Fruit fly (Drosophila melanogaster) whole organism, embryonic: Measurements from ENCODE around the gene kis.

Experiments used
- CG10959 ChIP-seq: fragments of 200-800 bp; sonication (Bioruptor generic); IDR thresholded peaks from 2 replicates; pipeline ENCODE4 v1.3.6; 2022; ENCODE audit warnings: missing biosample characterization, missing genetic modification characterization
- CG10979 ChIP-seq: fragments of 200-800 bp; sonication (Bioruptor generic); optimal IDR thresholded peaks from 2 replicates; lab custom pipeline; 2018; ENCODE audit warnings: missing biosample characterization, mild to moderate bottlenecking, missing genetic modification characterization, moderate library complexity
- CG11398 ChIP-seq: fragments of 200-800 bp; sonication (Bioruptor generic); optimal IDR thresholded peaks from 2 replicates; lab custom pipeline; 2016; ENCODE audit warnings: missing biosample characterization, missing genetic modification characterization
- CG12391 ChIP-seq: fragments of 200-800 bp; sonication (Bioruptor generic); optimal IDR thresholded peaks from 3 replicates; lab custom pipeline; 2018; ENCODE audit warnings: missing biosample characterization, mild to moderate bottlenecking, missing genetic modification characterization, moderate library complexity
- CG17568 ChIP-seq: fragments of 200-800 bp; sonication (Bioruptor generic); optimal IDR thresholded peaks from 2 replicates; lab custom pipeline; 2018; ENCODE audit warnings: missing biosample characterization, mild to moderate bottlenecking, missing genetic modification characterization, moderate library complexity
- CG17829 ChIP-seq: fragments of 200-800 bp; optimal IDR thresholded peaks from 2 replicates; lab custom pipeline; 2019; ENCODE audit warnings: missing biosample characterization, mild to moderate bottlenecking, missing genetic modification characterization, moderate library complexity
- CG18262 ChIP-seq: fragments of 200-800 bp; optimal IDR thresholded peaks from 3 replicates; lab custom pipeline; 2019; ENCODE audit warnings: missing biosample characterization, mild to moderate bottlenecking, missing genetic modification characterization, moderate library complexity
- CG18619 ChIP-seq: fragments of 200-800 bp; sonication (Bioruptor generic); optimal IDR thresholded peaks from 3 replicates; lab custom pipeline; 2017; ENCODE audit warnings: missing biosample characterization, mild to moderate bottlenecking, missing genetic modification characterization
- CG2199 ChIP-seq: fragments of 200-800 bp; sonication (Bioruptor generic); IDR thresholded peaks from 3 replicates; pipeline ENCODE4 v1.3.6; 2022; ENCODE audit warnings: missing biosample characterization, missing genetic modification characterization
- CG3281 ChIP-seq: fragments of 200-800 bp; sonication (Bioruptor generic); optimal IDR thresholded peaks from 3 replicates; lab custom pipeline; 2017; ENCODE audit warnings: missing biosample characterization, mild to moderate bottlenecking, missing genetic modification characterization
- CG33213 ChIP-seq: fragments of 200-800 bp; sonication (Bioruptor generic); optimal IDR thresholded peaks from 3 replicates; lab custom pipeline; 2016; ENCODE audit warnings: missing biosample characterization, missing genetic modification characterization
- CG4282 ChIP-seq: fragments of 200-800 bp; sonication (Bioruptor generic); optimal IDR thresholded peaks from 2 replicates; lab custom pipeline; 2016; ENCODE audit warnings: missing biosample characterization, missing genetic modification characterization
- CG4328 ChIP-seq: fragments of 200-800 bp; sonication (Bioruptor generic); optimal IDR thresholded peaks from 3 replicates; lab custom pipeline; 2017; ENCODE audit warnings: missing biosample characterization, missing genetic modification reagents, missing genetic modification characterization
- CG4404 ChIP-seq: fragments of 200-800 bp; sonication (Bioruptor generic); IDR thresholded peaks from 2 replicates; pipeline ENCODE4 v1.3.6; 2022; ENCODE audit warnings: missing biosample characterization, missing genetic modification characterization
- CG6175 ChIP-seq: fragments of 200-800 bp; sonication (Bioruptor generic); IDR thresholded peaks from 3 replicates; pipeline ENCODE4 v1.3.6; 2022; ENCODE audit warnings: missing biosample characterization, missing genetic modification characterization
- CG8290 ChIP-seq, 3 experiments: fragments of 200-800 bp; sonication (Bioruptor generic); optimal IDR thresholded peaks; 2 replicates each; lab custom pipeline; 2016 to 2019; ENCODE audit warnings: missing biosample characterization in 3 of 3, missing genetic modification characterization in 3 of 3, mild to moderate bottlenecking in 2 of 3, moderate library complexity in 1 of 3
- CG8478 ChIP-seq: fragments of >200 bp; optimal IDR thresholded peaks from 2 replicates; lab custom pipeline; 2018
- CG9437 ChIP-seq: fragments of 200-800 bp; sonication (Bioruptor generic); optimal IDR thresholded peaks from 2 replicates; lab custom pipeline; 2018; ENCODE audit warnings: missing biosample characterization, mild to moderate bottlenecking, missing genetic modification characterization
- Chrac-16 ChIP-seq: fragments of 200-800 bp; sonication (Bioruptor generic); optimal IDR thresholded peaks from 3 replicates; lab custom pipeline; 2016; ENCODE audit warnings: missing biosample characterization, missing genetic modification characterization
- D19A ChIP-seq: fragments of 200-800 bp; optimal IDR thresholded peaks from 3 replicates; lab custom pipeline; 2019; ENCODE audit warnings: missing biosample characterization, mild to moderate bottlenecking, missing genetic modification characterization, moderate library complexity
- HmgD ChIP-seq: fragments of 200-800 bp; sonication (Bioruptor generic); optimal IDR thresholded peaks from 3 replicates; lab custom pipeline; 2016; ENCODE audit warnings: missing biosample characterization, missing genetic modification characterization
- MTF-1 ChIP-seq: fragments of 200-800 bp; sonication (Bioruptor generic); optimal IDR thresholded peaks from 2 replicates; lab custom pipeline; 2018; ENCODE audit warnings: missing biosample characterization, mild to moderate bottlenecking, missing genetic modification characterization, borderline replicate concordance
- Nf-YB ChIP-seq: fragments of 200-800 bp; sonication (Bioruptor generic); optimal IDR thresholded peaks from 3 replicates; lab custom pipeline; 2019; ENCODE audit warnings: missing biosample characterization, mild to moderate bottlenecking, missing genetic modification characterization, moderate library complexity
- Optix ChIP-seq: fragments of 200-800 bp; sonication (Bioruptor generic); IDR thresholded peaks from 3 replicates; pipeline ENCODE4 v1.3.6; 2022; ENCODE audit warnings: missing biosample characterization, missing genetic modification characterization
- Six4 ChIP-seq: fragments of 200-800 bp; sonication (Bioruptor generic); optimal IDR thresholded peaks from 2 replicates; lab custom pipeline; 2016; ENCODE audit warnings: missing biosample characterization, missing genetic modification characterization
- Sox102F ChIP-seq: fragments of 200-800 bp; sonication (Bioruptor generic); optimal IDR thresholded peaks from 2 replicates; lab custom pipeline; 2018; ENCODE audit warnings: missing biosample characterization, mild to moderate bottlenecking, missing genetic modification characterization, moderate library complexity
- ab ChIP-seq: fragments of 200-800 bp; sonication (Bioruptor generic); optimal IDR thresholded peaks from 2 replicates; lab custom pipeline; 2016; ENCODE audit warnings: missing biosample characterization, missing genetic modification characterization
- ato ChIP-seq: fragments of 200-800 bp; sonication (Bioruptor generic); IDR thresholded peaks from 2 replicates; pipeline ENCODE4 v1.3.6; 2022; ENCODE audit warnings: missing biosample characterization, missing genetic modification characterization; ENCODE audit not compliant: partially characterized antibody
- cg ChIP-seq: fragments of 200-800 bp; sonication (Bioruptor generic); optimal IDR thresholded peaks from 3 replicates; lab custom pipeline; 2019; ENCODE audit warnings: missing biosample characterization, mild to moderate bottlenecking, missing genetic modification characterization, moderate library complexity
- dmrt11E ChIP-seq: fragments of 200-800 bp; sonication (Bioruptor generic); optimal IDR thresholded peaks from 3 replicates; lab custom pipeline; 2018; ENCODE audit warnings: missing biosample characterization, mild to moderate bottlenecking, missing genetic modification characterization, moderate library complexity
- eve ChIP-seq, 2 experiments: fragments of >200 bp; optimal IDR thresholded peaks; 2 replicates each; lab custom pipeline; 2017; ENCODE audit warnings: missing biosample characterization in 2 of 2, missing genetic modification characterization in 2 of 2
- fru ChIP-seq: fragments of >200 bp; optimal IDR thresholded peaks from 2 replicates; lab custom pipeline; 2017
- gem ChIP-seq: fragments of 200-800 bp; sonication (Bioruptor generic); optimal IDR thresholded peaks from 2 replicates; lab custom pipeline; 2019; ENCODE audit warnings: missing biosample characterization, mild to moderate bottlenecking, missing genetic modification characterization, moderate library complexity
- grn ChIP-seq: fragments of 200-800 bp; sonication (Bioruptor generic); optimal IDR thresholded peaks from 3 replicates; lab custom pipeline; 2017; ENCODE audit warnings: missing biosample characterization, missing genetic modification characterization
- insv ChIP-seq, 2 experiments: fragments of 200-800 bp; sonication (Bioruptor generic); optimal IDR thresholded peaks; 3 replicates each; lab custom pipeline; 2016 to 2018; ENCODE audit warnings: missing biosample characterization in 2 of 2, missing genetic modification characterization in 2 of 2
- jumu ChIP-seq: fragments of 200-800 bp; sonication (Bioruptor generic); optimal IDR thresholded peaks from 3 replicates; lab custom pipeline; 2016; ENCODE audit warnings: missing biosample characterization, missing genetic modification characterization
- kni ChIP-seq: fragments of 200-800 bp; sonication (Bioruptor generic); optimal IDR thresholded peaks from 3 replicates; lab custom pipeline; 2017; ENCODE audit warnings: mild to moderate bottlenecking, missing biosample characterization, missing genetic modification reagents, missing genetic modification characterization
- lab ChIP-seq: fragments of 200-800 bp; sonication (Bioruptor generic); optimal IDR thresholded peaks from 3 replicates; lab custom pipeline; 2017; ENCODE audit warnings: missing biosample characterization, missing genetic modification characterization, mild to moderate bottlenecking, moderate library complexity, missing genetic modification reagents
- nau ChIP-seq: fragments of 200-800 bp; sonication (Bioruptor generic); optimal IDR thresholded peaks from 3 replicates; lab custom pipeline; 2017; ENCODE audit warnings: missing biosample characterization, mild to moderate bottlenecking, missing genetic modification characterization, missing genetic modification reagents
- nmo ChIP-seq: fragments of 200-800 bp; sonication (Bioruptor generic); optimal IDR thresholded peaks from 2 replicates; lab custom pipeline; 2018; ENCODE audit warnings: missing biosample characterization, mild to moderate bottlenecking, missing genetic modification characterization, moderate library complexity
- odd ChIP-seq: fragments of 200-800 bp; sonication (Bioruptor generic); optimal IDR thresholded peaks from 2 replicates; lab custom pipeline; 2017; ENCODE audit warnings: missing biosample characterization, mild to moderate bottlenecking, missing genetic modification characterization
- pho ChIP-seq: fragments of 200-800 bp; sonication (Bioruptor generic); optimal IDR thresholded peaks from 2 replicates; lab custom pipeline; 2016; ENCODE audit warnings: missing biosample characterization, missing genetic modification characterization
- psq ChIP-seq: fragments of 200-800 bp; sonication (Bioruptor generic); optimal IDR thresholded peaks from 2 replicates; lab custom pipeline; 2017; ENCODE audit warnings: missing biosample characterization, missing genetic modification characterization
- row ChIP-seq: fragments of 200-800 bp; sonication (Bioruptor generic); IDR thresholded peaks from 3 replicates; pipeline ENCODE4 v1.3.6; 2022; ENCODE audit warnings: missing biosample characterization, missing genetic modification characterization
- so ChIP-seq: fragments of 200-800 bp; sonication (Bioruptor generic); IDR thresholded peaks from 3 replicates; pipeline ENCODE4 v1.3.6; 2022; ENCODE audit warnings: missing biosample characterization, missing genetic modification characterization
- stc ChIP-seq: fragments of 200-800 bp; sonication (Bioruptor generic); IDR thresholded peaks from 2 replicates; pipeline ENCODE4 v1.3.6; 2022; ENCODE audit warnings: missing biosample characterization, missing genetic modification characterization
- tll ChIP-seq, 2 experiments: fragments of 200-800 bp in 1 of 2; fragments of >200 bp in 1 of 2; sonication (Bioruptor generic) in 1 of 2; optimal IDR thresholded peaks; 2 replicates each; lab custom pipeline; 2017 to 2019; ENCODE audit warnings: missing biosample characterization in 2 of 2, missing genetic modification characterization in 2 of 2, mild to moderate bottlenecking in 1 of 2, moderate library complexity in 1 of 2

Gene kis

DNA sequence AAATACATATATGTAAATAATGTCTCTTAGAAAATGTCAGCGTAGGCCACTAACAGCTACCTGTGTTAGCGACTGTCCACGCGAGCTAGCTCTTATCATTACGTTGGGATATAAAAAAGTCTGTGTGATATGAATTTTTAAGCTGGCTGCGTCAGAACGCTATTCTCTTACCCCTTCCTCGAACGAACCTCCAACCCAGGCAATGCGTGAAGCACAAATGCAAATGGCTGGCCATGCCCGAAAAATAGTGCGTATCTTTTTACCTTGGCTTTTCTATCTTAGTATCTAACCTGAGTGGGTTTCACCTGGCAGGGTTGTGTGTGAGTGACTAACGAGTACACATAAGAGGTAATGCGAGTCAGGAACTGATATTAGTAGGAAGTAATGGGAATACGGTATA, 87.4 kb downstream of the kis start (continued):
- TF ChIP-seq CG12391 (tag; lab: Kevin White, UChicago) (no peak), CG6175 (GFP tag; lab: Robert Waterston, UW) (no peak), grn (GFP tag; lab: Kevin White, UChicago) (no peak), row (GFP tag; lab: Robert Waterston, UW) (no peak), kni (GFP tag; lab: Kevin White, UChicago) (peak; percentile 64), CG8290 (GFP tag; optimal IDR thresholded peaks at IDR 0.05; lab: Kevin White, UChicago) (no peak), CG8290 (tag; optimal IDR thresholded peaks at IDR 0.05; lab: Kevin White, UChicago) (peak in 1 of 2 experiments; percentile 30), CG18619 (no peak), CG10979 (tag; lab: Kevin White, UChicago) (no peak), CG3281 (GFP tag; lab: Kevin White, UChicago) (no peak), CG2199 (GFP tag; lab: Robert Waterston, UW) (no peak)

DNA sequence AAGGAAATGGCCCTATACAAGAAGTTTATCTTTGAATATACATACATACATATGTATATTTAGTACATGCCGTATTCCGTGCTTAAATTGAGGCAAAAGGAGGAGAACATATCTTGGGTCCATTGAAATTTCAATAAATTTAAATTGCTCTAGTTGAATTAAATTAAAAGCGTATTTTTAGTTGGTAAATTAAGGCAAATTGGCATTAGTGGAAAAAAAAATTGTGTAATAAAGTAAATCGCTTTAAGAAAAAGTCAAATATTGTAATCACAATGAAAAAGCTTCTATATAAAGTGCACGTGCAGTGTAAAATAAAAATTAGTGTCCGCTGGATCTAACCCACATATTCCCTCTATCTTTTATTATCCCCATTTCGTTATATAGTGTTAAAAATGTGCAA, 88.4 kb downstream of the kis start:
- TF ChIP-seq Optix (GFP tag; lab: Robert Waterston, UW) (no peak), Sox102F (GFP tag; lab: Kevin White, UChicago) (peak; percentile 2), Six4 (GFP tag; lab: Kevin White, UChicago) (no peak), CG18262 (tag; lab: Kevin White, UChicago) (peak; percentile 14), nmo (GFP tag; lab: Kevin White, UChicago) (peak; percentile 2), D19A (tag; lab: Kevin White, UChicago) (peak; percentile 59), gem (peak; percentile 35), dmrt11E (tag; lab: Kevin White, UChicago) (peak; percentile 11), eve (GFP tag; optimal IDR thresholded peaks at IDR 0.05; lab: Kevin White, UChicago) (peak in 1 of 2 experiments; percentile 69)

DNA sequence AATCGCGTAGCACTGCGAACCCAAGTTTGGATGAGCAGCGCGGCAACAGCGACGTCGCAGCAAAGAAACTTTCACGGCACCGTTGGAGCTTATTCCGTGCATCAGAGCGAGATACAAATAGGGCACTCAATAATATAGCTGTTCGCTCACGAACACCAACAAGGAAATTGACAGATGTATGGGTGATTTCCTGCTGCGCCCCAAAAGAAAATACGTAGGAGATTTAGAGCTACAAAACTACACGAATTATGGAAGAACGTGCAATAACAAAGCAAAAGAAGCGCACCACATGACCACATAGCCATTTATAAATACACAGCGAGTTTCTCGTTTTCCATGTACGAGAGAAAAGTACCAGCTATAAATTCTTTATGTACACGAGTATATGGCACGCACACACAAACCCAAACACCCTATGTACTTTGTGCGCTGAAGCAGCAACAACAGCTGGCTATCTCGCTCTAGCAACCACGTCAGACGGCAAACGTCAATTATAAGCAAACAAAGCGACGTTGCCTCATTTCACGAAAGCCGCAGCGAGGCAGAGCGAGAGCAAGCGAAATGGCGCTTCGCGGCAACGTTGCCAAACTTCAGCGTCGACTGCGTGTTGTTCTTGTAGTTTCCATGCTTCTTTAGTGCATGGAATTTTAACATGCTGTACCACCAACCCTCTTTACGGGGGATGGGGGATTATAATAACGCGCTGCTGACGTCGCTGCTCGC, 89.0 kb downstream of the kis start:
- no peak for TF ChIP-seq CG8478
- TF ChIP-seq HmgD (GFP tag; lab: Kevin White, UChicago): peak; percentile 9
- TF ChIP-seq ab (GFP tag; lab: Kevin White, UChicago): peak; percentile 21
- peak; percentile 94 for TF ChIP-seq cg
- no peak for TF ChIP-seq stc (GFP tag; lab: Robert Waterston, UW)
- TF ChIP-seq CG11398 (GFP tag; lab: Kevin White, UChicago): peak; percentile 19
- no peak for TF ChIP-seq CG33213
- TF ChIP-seq nau: peak; percentile 61
- TF ChIP-seq fru: no peak
- TF ChIP-seq CG10959 (GFP tag; lab: Robert Waterston, UW): no peak
- peak; percentile 79 for TF ChIP-seq CG4328 (GFP tag; lab: Kevin White, UChicago)
- TF ChIP-seq CG4404 (GFP tag; lab: Robert Waterston, UW): no peak
- peak in 1 of 2 experiments; percentile 99 for TF ChIP-seq tll (GFP tag; optimal IDR thresholded peaks at IDR 0.05; lab: Kevin White, UChicago)
- no peak for TF ChIP-seq CG17568 (GFP tag; lab: Kevin White, UChicago)
- peak; percentile 14 for TF ChIP-seq CG9437 (GFP tag; lab: Kevin White, UChicago)
- TF ChIP-seq insv (GFP tag; optimal IDR thresholded peaks at IDR 0.05; lab: Kevin White, UChicago): peak in 1 of 2 experiments; percentile 47
- TF ChIP-seq dmrt11E (tag; lab: Kevin White, UChicago): no peak
- no peak for TF ChIP-seq Chrac-16 (GFP tag; lab: Kevin White, UChicago)
- peak; percentile 57 for TF ChIP-seq psq (GFP tag; lab: Kevin White, UChicago)
- peak; percentile 17 for TF ChIP-seq pho (GFP tag; lab: Kevin White, UChicago)
- peak; percentile 21 for TF ChIP-seq MTF-1 (GFP tag; lab: Kevin White, UChicago)
- TF ChIP-seq ato: no peak
- no peak for TF ChIP-seq so
- no peak for TF ChIP-seq jumu (GFP tag; lab: Kevin White, UChicago)
- TF ChIP-seq Nf-YB (GFP tag; lab: Kevin White, UChicago): peak; percentile 40
- TF ChIP-seq CG4282: no peak
- TF ChIP-seq lab (GFP tag; lab: Kevin White, UChicago): peak; percentile 71
- TF ChIP-seq odd (GFP tag; lab: Kevin White, UChicago): peak; percentile 42
- no peak for TF ChIP-seq CG17829 (tag; lab: Kevin White, UChicago)
